Fruit fly (Drosophila melanogaster): Measurements from ENCODE around the gene Nrx-1.

Gene Nrx-1

dm6 chr3R:22447874-22448254 lies 20.4 kb upstream of the Nrx-1 start, which contains the start of gene CG34376 (continued):
- no peak for TF ChIP-seq ab (GFP tag; optimal IDR thresholded peaks at IDR 0.05)
- TF ChIP-seq CG15073 (GFP tag; optimal IDR thresholded peaks at IDR 0.05), result no peak
- TF ChIP-seq stc (GFP tag; IDR thresholded peaks at IDR 0.05), result peak; percentile 23; the same call in 1 of the 2 replicates
- TF ChIP-seq HLH54F (GFP tag; optimal IDR thresholded peaks at IDR 0.05), result no peak
- 0 out of 3 replicates have a peak, but pooled peaks have one; percentile 36 for TF ChIP-seq sr (GFP tag; IDR thresholded peaks at IDR 0.05)
- no peak for TF ChIP-seq sima (GFP tag; optimal IDR thresholded peaks at IDR 0.05)
- peak; percentile 35 for TF ChIP-seq Asciz (GFP tag; optimal IDR thresholded peaks at IDR 0.05)
- TF ChIP-seq CG8359 (GFP tag; optimal IDR thresholded peaks at IDR 0.05; ENCODE audit: borderline replicate concordance), result no peak
- TF ChIP-seq CG2712 (tag; optimal IDR thresholded peaks at IDR 0.05), result peak; percentile 29
- TF ChIP-seq Lpt (GFP tag; optimal IDR thresholded peaks at IDR 0.05), result no peak
- 0 out of 3 replicates have a peak, but pooled peaks have one; percentile 9 for TF ChIP-seq z (GFP tag; IDR thresholded peaks at IDR 0.05)
- no peak for TF ChIP-seq tin (GFP tag; optimal IDR thresholded peaks at IDR 0.05)
- peak; percentile 55 for TF ChIP-seq Sry-β (GFP tag; optimal IDR thresholded peaks at IDR 0.05)
- TF ChIP-seq gcm (GFP tag; optimal IDR thresholded peaks at IDR 0.05), result no peak
- TF ChIP-seq bowl (GFP tag; IDR thresholded peaks at IDR 0.05), result no peak; the same call in 1 of the 2 replicates
- TF ChIP-seq slp2 (GFP tag; optimal IDR thresholded peaks at IDR 0.05), result peak; percentile 22
- TF ChIP-seq CG30020 (tag; optimal IDR thresholded peaks at IDR 0.05), result peak; percentile 11
- TF ChIP-seq CG32532 (GFP tag; IDR thresholded peaks at IDR 0.05), result peak; percentile 48
- TF ChIP-seq CG4328 (GFP tag; optimal IDR thresholded peaks at IDR 0.05), result no peak
- TF ChIP-seq seq (GFP tag; IDR thresholded peaks at IDR 0.05), result no peak; the same call in 1 of the 2 replicates
- peak; percentile 100 for TF ChIP-seq crol (GFP tag; IDR thresholded peaks at IDR 0.05)
- TF ChIP-seq Ets97D (GFP tag; optimal IDR thresholded peaks at IDR 0.05), result peak; percentile 68
- no peak for TF ChIP-seq hkb (optimal IDR thresholded peaks at IDR 0.05)
- peak; percentile 45 for TF ChIP-seq hkb (GFP tag; IDR thresholded peaks at IDR 0.05)
- peak; percentile 29 for TF ChIP-seq CTCF (GFP tag; optimal IDR thresholded peaks at IDR 0.05)
- no peak for TF ChIP-seq CG8281 (tag; optimal IDR thresholded peaks at IDR 0.05)
- no peak for TF ChIP-seq CG33557 (GFP tag; optimal IDR thresholded peaks at IDR 0.05)
- TF ChIP-seq hth (optimal IDR thresholded peaks at IDR 0.05), result no peak
- TF ChIP-seq usp (GFP tag; optimal IDR thresholded peaks at IDR 0.05), result no peak
- peak; percentile 52 for TF ChIP-seq Dref (GFP tag; IDR thresholded peaks at IDR 0.05)
- peak; percentile 72 for TF ChIP-seq CG14710 (tag; optimal IDR thresholded peaks at IDR 0.05)
- TF ChIP-seq klu (GFP tag; IDR thresholded peaks at IDR 0.05), result peak; percentile 34; the same call in 1 of the 2 replicates
- peak; percentile 55 for TF ChIP-seq gro (GFP tag; optimal IDR thresholded peaks at IDR 0.05)
- peak; percentile 10 for TF ChIP-seq CG1233 (GFP tag; optimal IDR thresholded peaks at IDR 0.05)
- TF ChIP-seq Poxn (GFP tag; IDR thresholded peaks at IDR 0.05), result no peak
- peak; percentile 21 for TF ChIP-seq oc (tag; optimal IDR thresholded peaks at IDR 0.05)
- TF ChIP-seq CrebB (tag; optimal IDR thresholded peaks at IDR 0.05), result peak; percentile 40
- no peak for TF ChIP-seq ro (GFP tag; IDR thresholded peaks at IDR 0.05)
- TF ChIP-seq gfzf (GFP tag; optimal IDR thresholded peaks at IDR 0.05), result peak; percentile 87
- TF ChIP-seq Dll (GFP tag; IDR thresholded peaks at IDR 0.05; ENCODE audit: partially characterized antibody), result 0 out of 4 replicates have a peak, but pooled peaks have one; percentile 46
- TF ChIP-seq CG6683 (GFP tag; optimal IDR thresholded peaks at IDR 0.05), result no peak
- TF ChIP-seq luna (GFP tag; optimal IDR thresholded peaks at IDR 0.05), result no peak
- TF ChIP-seq Doc3 (GFP tag; IDR thresholded peaks at IDR 0.05; ENCODE audit: partially characterized antibody), result no peak
- no peak for TF ChIP-seq tup (GFP tag; optimal IDR thresholded peaks at IDR 0.05)
- no peak for TF ChIP-seq ind (GFP tag; optimal IDR thresholded peaks at IDR 0.05)
- TF ChIP-seq bbx (GFP tag; IDR thresholded peaks at IDR 0.05; ENCODE audit: partially characterized antibody), result peak; percentile 18; the same call in 1 of the 2 replicates
- TF ChIP-seq CG15696 (tag; optimal IDR thresholded peaks at IDR 0.05), result no peak
- no peak; the same call in 1 of the 2 replicates for TF ChIP-seq tna (GFP tag; IDR thresholded peaks at IDR 0.05; ENCODE audit: partially characterized antibody)
- no peak for TF ChIP-seq CG6272 (GFP tag; IDR thresholded peaks at IDR 0.05)
- peak; percentile 77 for TF ChIP-seq grn (GFP tag; optimal IDR thresholded peaks at IDR 0.05)
- TF ChIP-seq Vsx1 (GFP tag; optimal IDR thresholded peaks at IDR 0.05), result peak; percentile 38
- TF ChIP-seq CG2202 (tag; optimal IDR thresholded peaks at IDR 0.05), result no peak

Data from whole organism, embryonic.